Fruit fly (Drosophila melanogaster) whole organism, embryonic: ENCODE measurements around the gene CG4645.
A peak's percentile ranks its signal among the peaks of the same experiment; 100 is the strongest.

Source experiments
- Antp ChIP-seq: fragments of 200-800 bp; sonication (Bioruptor generic); optimal IDR thresholded peaks from 3 replicates; lab custom pipeline; 2016; ENCODE audit warnings: missing biosample characterization, missing genetic modification characterization
- Bteb2 ChIP-seq: fragments of 200-800 bp; sonication (Bioruptor generic); optimal IDR thresholded peaks from 2 replicates; lab custom pipeline; 2016; ENCODE audit warnings: missing biosample characterization, missing genetic modification characterization
- CG11560 ChIP-seq: fragments of 200-800 bp; sonication (Bioruptor generic); IDR thresholded peaks from 3 replicates; pipeline ENCODE4 v1.3.6; 2022; ENCODE audit warnings: missing biosample characterization, missing genetic modification characterization
- CG12104 ChIP-seq: fragments of 200-800 bp; sonication (Bioruptor generic); optimal IDR thresholded peaks from 3 replicates; lab custom pipeline; 2016; ENCODE audit warnings: missing biosample characterization, missing genetic modification characterization
- CG12769 ChIP-seq: fragments of 200-800 bp; sonication (Bioruptor generic); optimal IDR thresholded peaks from 2 replicates; lab custom pipeline; 2019; ENCODE audit warnings: missing biosample characterization, mild to moderate bottlenecking, missing genetic modification characterization, moderate library complexity
- CG12942 ChIP-seq: fragments of 200-800 bp; sonication (Bioruptor generic); optimal IDR thresholded peaks from 3 replicates; lab custom pipeline; 2016; ENCODE audit warnings: missing biosample characterization, missing genetic modification characterization
- CG13287 ChIP-seq: fragments of 200-800 bp; sonication (Bioruptor generic); IDR thresholded peaks from 2 replicates; pipeline ENCODE4 v1.3.6; 2022; ENCODE audit warnings: missing biosample characterization, missing genetic modification characterization; ENCODE audit not compliant: partially characterized antibody
- CG14710 ChIP-seq: fragments of 200-800 bp; sonication (Bioruptor generic); optimal IDR thresholded peaks from 3 replicates; lab custom pipeline; 2019; ENCODE audit warnings: missing biosample characterization, mild to moderate bottlenecking, missing genetic modification characterization, moderate library complexity
- CG16863 ChIP-seq: fragments of 200-800 bp; sonication (Bioruptor generic); optimal IDR thresholded peaks from 3 replicates; lab custom pipeline; 2016; ENCODE audit warnings: missing biosample characterization, missing genetic modification characterization
- CG17186 ChIP-seq: fragments of 200-800 bp; sonication (Bioruptor generic); optimal IDR thresholded peaks from 3 replicates; lab custom pipeline; 2017; ENCODE audit warnings: missing biosample characterization, missing genetic modification reagents, missing genetic modification characterization
- CG17802 ChIP-seq: fragments of 200-800 bp; sonication (Bioruptor generic); optimal IDR thresholded peaks from 2 replicates; lab custom pipeline; 2018; ENCODE audit warnings: missing biosample characterization, mild to moderate bottlenecking, missing genetic modification characterization, moderate library complexity
- CG18011 ChIP-seq: fragments of 200-800 bp; sonication (Bioruptor generic); optimal IDR thresholded peaks from 2 replicates; lab custom pipeline; 2017; ENCODE audit warnings: missing biosample characterization, missing genetic modification characterization, mild to moderate bottlenecking, moderate library complexity, missing genotype
- CG2202 ChIP-seq: fragments of 200-800 bp; sonication (Bioruptor generic); optimal IDR thresholded peaks from 2 replicates; lab custom pipeline; 2018; ENCODE audit warnings: missing biosample characterization, mild to moderate bottlenecking, missing genetic modification characterization
- CG2678 ChIP-seq: fragments of 200-800 bp; sonication (Bioruptor generic); optimal IDR thresholded peaks from 3 replicates; lab custom pipeline; 2019; ENCODE audit warnings: missing biosample characterization, mild to moderate bottlenecking, missing genetic modification characterization, moderate library complexity
- CG30020 ChIP-seq: fragments of 200-800 bp; optimal IDR thresholded peaks from 2 replicates; lab custom pipeline; 2019; ENCODE audit warnings: missing biosample characterization, mild to moderate bottlenecking, missing genetic modification characterization, moderate library complexity
- CG34224 ChIP-seq: fragments of 200-800 bp; sonication (Bioruptor generic); IDR thresholded peaks from 3 replicates; pipeline ENCODE4 v1.3.6; 2022; ENCODE audit warnings: missing biosample characterization, missing genetic modification characterization; ENCODE audit not compliant: partially characterized antibody
- CG3838 ChIP-seq: fragments of 200-800 bp; sonication (Bioruptor generic); optimal IDR thresholded peaks from 3 replicates; lab custom pipeline; 2016; ENCODE audit warnings: missing biosample characterization, missing genetic modification characterization
- CG3995 ChIP-seq: fragments of 200-800 bp; sonication (Bioruptor generic); optimal IDR thresholded peaks from 3 replicates; lab custom pipeline; 2016; ENCODE audit warnings: missing biosample characterization, missing genetic modification characterization
- CG4360 ChIP-seq: fragments of 200-800 bp; sonication (Bioruptor generic); IDR thresholded peaks from 2 replicates; pipeline ENCODE4 v1.3.6; 2022; ENCODE audit warnings: missing biosample characterization, missing genetic modification characterization
- CG4820 ChIP-seq: fragments of 200-800 bp; sonication (Bioruptor generic); optimal IDR thresholded peaks from 3 replicates; lab custom pipeline; 2016; ENCODE audit warnings: missing biosample characterization, missing genetic modification characterization
- CG6254 ChIP-seq: fragments of 200-800 bp; sonication (Bioruptor generic); optimal IDR thresholded peaks from 3 replicates; lab custom pipeline; 2017; ENCODE audit warnings: mild to moderate bottlenecking, missing biosample characterization, missing genetic modification reagents, missing genetic modification characterization
- CG6689 ChIP-seq: fragments of 200-800 bp; sonication (Bioruptor generic); IDR thresholded peaks from 2 replicates; pipeline ENCODE4 v1.3.6; 2022; ENCODE audit warnings: missing biosample characterization, missing genetic modification characterization
- CG7745 ChIP-seq: fragments of 200-800 bp; sonication (Bioruptor generic); optimal IDR thresholded peaks from 2 replicates; lab custom pipeline; 2018; ENCODE audit warnings: missing biosample characterization, mild to moderate bottlenecking, missing genetic modification characterization, moderate library complexity
- CG7928 ChIP-seq: fragments of 200-800 bp; sonication (Bioruptor generic); optimal IDR thresholded peaks from 2 replicates; lab custom pipeline; 2017; ENCODE audit warnings: missing biosample characterization, mild to moderate bottlenecking, missing genetic modification characterization
- CG8281 ChIP-seq: fragments of 200-800 bp; sonication (Bioruptor generic); optimal IDR thresholded peaks from 2 replicates; lab custom pipeline; 2018; ENCODE audit warnings: missing biosample characterization, mild to moderate bottlenecking, missing genetic modification characterization, moderate library complexity
- CG9727 ChIP-seq: fragments of 200-800 bp; sonication (Bioruptor generic); optimal IDR thresholded peaks from 3 replicates; lab custom pipeline; 2017; ENCODE audit warnings: missing biosample characterization, mild to moderate bottlenecking, missing genetic modification characterization
- CG9932 ChIP-seq: fragments of 200-800 bp; sonication (Bioruptor generic); IDR thresholded peaks from 2 replicates; pipeline ENCODE4 v1.3.6; 2022; ENCODE audit warnings: missing biosample characterization, missing genetic modification characterization
- CTCF ChIP-seq: fragments of 200-800 bp; sonication (Bioruptor generic); optimal IDR thresholded peaks from 2 replicates; lab custom pipeline; 2017; ENCODE audit warnings: missing biosample characterization, mild to moderate bottlenecking, missing genetic modification characterization, moderate library complexity
- CkIIα-i1 ChIP-seq: fragments of 200-800 bp; sonication (Bioruptor generic); IDR thresholded peaks from 2 replicates; pipeline ENCODE4 v1.3.6; 2022; ENCODE audit warnings: missing biosample characterization, missing genetic modification characterization
- CoRest ChIP-seq: fragments of 200-800 bp; sonication (Bioruptor generic); optimal IDR thresholded peaks from 3 replicates; lab custom pipeline; 2018; ENCODE audit warnings: missing biosample characterization, mild to moderate bottlenecking, missing genetic modification characterization, moderate library complexity
- Dbx ChIP-seq: fragments of 200-800 bp; sonication (Bioruptor generic); IDR thresholded peaks from 3 replicates; pipeline ENCODE4 v1.3.6; 2022; ENCODE audit warnings: missing biosample characterization, missing genetic modification characterization
- Drgx ChIP-seq: fragments of 200-800 bp; sonication (Bioruptor generic); IDR thresholded peaks from 2 replicates; pipeline ENCODE4 v1.3.6; 2022; ENCODE audit warnings: missing biosample characterization, missing genetic modification characterization
- H15 ChIP-seq: fragments of 200-800 bp; sonication (Bioruptor generic); IDR thresholded peaks from 3 replicates; pipeline ENCODE4 v1.3.6; 2022; ENCODE audit warnings: missing biosample characterization, missing genetic modification characterization
- Ptx1 ChIP-seq: fragments of 200-800 bp; sonication (Bioruptor generic); IDR thresholded peaks from 2 replicates; pipeline ENCODE4 v1.3.6; 2022; ENCODE audit warnings: missing biosample characterization, missing genetic modification characterization
- Ssrp ChIP-seq: fragments of 200-800 bp; sonication (Bioruptor generic); optimal IDR thresholded peaks from 2 replicates; lab custom pipeline; 2018; ENCODE audit warnings: missing biosample characterization, mild to moderate bottlenecking, missing genetic modification characterization, moderate library complexity
- Taf1 ChIP-seq: fragments of 200-800 bp; sonication (Bioruptor generic); IDR thresholded peaks from 2 replicates; pipeline ENCODE4 v1.3.6; 2022; ENCODE audit warnings: missing biosample characterization, missing genetic modification characterization
- bcd ChIP-seq: fragments of 200-800 bp; sonication (Bioruptor generic); optimal IDR thresholded peaks from 2 replicates; lab custom pipeline; 2017; ENCODE audit warnings: missing biosample characterization, mild to moderate bottlenecking, missing genetic modification characterization
- cas ChIP-seq: fragments of 200-800 bp; sonication (Bioruptor generic); IDR thresholded peaks from 2 replicates; pipeline ENCODE4 v1.3.6; 2022; ENCODE audit warnings: missing biosample characterization, missing genetic modification characterization
- cwo ChIP-seq: fragments of 200-800 bp; sonication (Bioruptor generic); optimal IDR thresholded peaks from 3 replicates; lab custom pipeline; 2017; ENCODE audit warnings: missing biosample characterization, missing genetic modification characterization, mild to moderate bottlenecking, moderate library complexity, missing genetic modification reagents
- danr ChIP-seq: fragments of 200-800 bp; sonication (Bioruptor generic); IDR thresholded peaks from 2 replicates; pipeline ENCODE4 v1.3.6; 2022; ENCODE audit warnings: missing biosample characterization, missing genetic modification characterization
- fd3F ChIP-seq: fragments of 200-800 bp; sonication (Bioruptor generic); optimal IDR thresholded peaks from 2 replicates; lab custom pipeline; 2018; ENCODE audit warnings: missing biosample characterization, mild to moderate bottlenecking, missing genetic modification characterization, moderate library complexity
- her ChIP-seq: fragments of 200-800 bp; sonication (Bioruptor generic); optimal IDR thresholded peaks from 2 replicates; lab custom pipeline; 2016; ENCODE audit warnings: missing biosample characterization, missing genetic modification characterization
- nerfin-2 ChIP-seq: fragments of 200-800 bp; sonication (Bioruptor generic); IDR thresholded peaks from 2 replicates; pipeline ENCODE4 v1.3.6; 2022; ENCODE audit warnings: missing biosample characterization, missing genetic modification characterization; ENCODE audit not compliant: partially characterized antibody
- otp ChIP-seq: fragments of 200-800 bp; sonication (Bioruptor generic); IDR thresholded peaks from 3 replicates; pipeline ENCODE4, ENCODE4 v1.3.6; 2022; ENCODE audit warnings: missing biosample characterization, missing genetic modification characterization
- pfk ChIP-seq: fragments of 200-800 bp; sonication (Bioruptor generic); optimal IDR thresholded peaks from 2 replicates; lab custom pipeline; 2018; ENCODE audit warnings: missing biosample characterization, mild to moderate bottlenecking, missing genetic modification characterization, moderate library complexity
- scrt ChIP-seq: fragments of 200-800 bp; sonication (Bioruptor generic); optimal IDR thresholded peaks from 2 replicates; lab custom pipeline; 2018; ENCODE audit warnings: missing biosample characterization, mild to moderate bottlenecking, missing genetic modification characterization, moderate library complexity
- slou ChIP-seq: fragments of 200-800 bp; sonication (Bioruptor generic); optimal IDR thresholded peaks from 3 replicates; lab custom pipeline; 2016; ENCODE audit warnings: missing biosample characterization, missing genetic modification characterization
- so ChIP-seq: fragments of 200-800 bp; sonication (Bioruptor generic); IDR thresholded peaks from 3 replicates; pipeline ENCODE4 v1.3.6; 2022; ENCODE audit warnings: missing biosample characterization, missing genetic modification characterization
- sr ChIP-seq: fragments of 200-800 bp; sonication (Bioruptor generic); IDR thresholded peaks from 3 replicates; pipeline ENCODE4 v1.3.6; 2022; ENCODE audit warnings: missing biosample characterization, missing genetic modification characterization
- toy ChIP-seq: fragments of 200-800 bp; sonication (Bioruptor generic); IDR thresholded peaks from 2 replicates; pipeline ENCODE4 v1.3.6; 2022; ENCODE audit warnings: missing biosample characterization, missing genetic modification characterization
- yki ChIP-seq: fragments of >200 bp; optimal IDR thresholded peaks from 3 replicates; lab custom pipeline; 2018

The CG4645 gene

DNA sequence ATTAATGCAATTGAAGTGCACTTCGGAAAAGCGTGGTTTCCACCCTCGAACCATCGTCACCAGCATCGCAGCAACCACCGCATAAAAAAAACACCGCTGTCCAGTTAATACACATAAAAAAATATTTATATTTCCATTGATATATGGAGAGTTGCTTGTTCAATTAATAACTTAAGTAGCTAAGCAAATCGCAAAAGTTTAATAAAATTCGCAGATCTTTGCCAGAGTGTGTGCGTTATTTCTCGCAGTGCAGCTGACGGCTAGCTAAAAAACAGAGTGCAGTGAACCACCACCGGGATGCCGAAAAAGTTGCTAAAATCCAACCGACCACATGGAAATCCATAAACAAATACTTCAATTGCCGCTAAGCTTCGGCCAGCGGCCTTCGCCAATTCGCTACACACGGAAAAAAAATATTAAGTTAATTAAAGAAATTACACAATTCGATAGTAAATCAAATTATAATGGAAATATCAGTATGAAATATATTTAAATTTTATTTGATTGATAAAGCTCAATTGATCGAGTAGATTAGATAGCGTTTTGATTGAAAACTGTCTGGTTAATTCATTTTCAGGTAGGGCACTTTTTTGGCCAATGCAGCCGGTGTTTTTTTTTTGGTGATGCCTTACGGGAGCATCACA is 13.6 kb downstream of the CG4645 start (continued):
- TF ChIP-seq H15 (GFP tag; lab: Robert Waterston, UW), result 0 out of 3 replicates have a peak, but pooled peaks have one; percentile 7
- no peak for TF ChIP-seq Drgx (GFP tag; lab: Robert Waterston, UW)
- peak; percentile 16 for TF ChIP-seq CG4820 (GFP tag; lab: Kevin White, UChicago)
- no peak for TF ChIP-seq pfk (GFP tag; lab: Kevin White, UChicago)
- no peak for TF ChIP-seq cas (GFP tag; lab: Robert Waterston, UW)
- no peak for TF ChIP-seq CG12104 (GFP tag; lab: Kevin White, UChicago)
- TF ChIP-seq CG4360, result no peak
- TF ChIP-seq so (GFP tag; lab: Robert Waterston, UW), result no peak
- TF ChIP-seq CG2678 (tag; lab: Kevin White, UChicago), result peak; percentile 52
- no peak for TF ChIP-seq CG17802 (tag; lab: Kevin White, UChicago)
- TF ChIP-seq CG30020 (tag; lab: Kevin White, UChicago), result no peak
- TF ChIP-seq CG11560 (tag; lab: Robert Waterston, UW), result no peak
- TF ChIP-seq CG16863, result no peak
- TF ChIP-seq otp (GFP tag; lab: Robert Waterston, UW), result peak; percentile 36; the same call in 1 of the 3 replicates
- TF ChIP-seq CG17186 (GFP tag; lab: Kevin White, UChicago), result no peak
- no peak for TF ChIP-seq CG6254 (GFP tag; lab: Kevin White, UChicago)
- no peak for TF ChIP-seq yki
- TF ChIP-seq CG12769 (tag; lab: Kevin White, UChicago), result no peak
- no peak for TF ChIP-seq CTCF (GFP tag; lab: Kevin White, UChicago)
- no peak for TF ChIP-seq scrt (GFP tag; lab: Kevin White, UChicago)
- TF ChIP-seq CG18011 (GFP tag; lab: Kevin White, UChicago), result no peak
- no peak for TF ChIP-seq fd3F (GFP tag; lab: Kevin White, UChicago)
- no peak for TF ChIP-seq Bteb2 (GFP tag; lab: Kevin White, UChicago)
- no peak for TF ChIP-seq her (GFP tag; lab: Kevin White, UChicago)
- no peak for TF ChIP-seq sr (GFP tag; lab: Robert Waterston, UW)
- TF ChIP-seq CG3838 (GFP tag; lab: Kevin White, UChicago), result no peak
- no peak for TF ChIP-seq CG8281 (tag; lab: Kevin White, UChicago)
- no peak for TF ChIP-seq nerfin-2
- TF ChIP-seq CG34224, result no peak
- no peak for TF ChIP-seq danr (GFP tag; lab: Robert Waterston, UW)
- TF ChIP-seq Dbx (GFP tag; lab: Robert Waterston, UW), result no peak
- no peak for TF ChIP-seq Antp (GFP tag; lab: Kevin White, UChicago)
- TF ChIP-seq CG13287 (GFP tag; lab: Robert Waterston, UW), result no peak
- TF ChIP-seq CG9932 (GFP tag; lab: Robert Waterston, UW), result no peak
- no peak for TF ChIP-seq CG2202 (tag; lab: Kevin White, UChicago)
- no peak for TF ChIP-seq slou
- peak; percentile 34 for TF ChIP-seq Ssrp (tag; lab: Kevin White, UChicago)
- no peak for TF ChIP-seq CkIIα-i1 (GFP tag; lab: Robert Waterston, UW)
- TF ChIP-seq CG3995 (GFP tag; lab: Kevin White, UChicago), result no peak
- no peak for TF ChIP-seq CG7745 (tag; lab: Kevin White, UChicago)
- TF ChIP-seq Ptx1 (GFP tag; lab: Robert Waterston, UW), result 0 out of 2 replicates have a peak, but pooled peaks have one; percentile 28
- TF ChIP-seq CG9727, result peak; percentile 5
- 0 out of 2 replicates have a peak, but pooled peaks have one; percentile 39 for TF ChIP-seq CG6689 (GFP tag; lab: Robert Waterston, UW)
- TF ChIP-seq toy, result no peak
- TF ChIP-seq Taf1 (GFP tag; lab: Robert Waterston, UW), result no peak
- TF ChIP-seq cwo (GFP tag; lab: Kevin White, UChicago), result no peak
- no peak for TF ChIP-seq CG7928 (GFP tag; lab: Kevin White, UChicago)
- peak; percentile 35 for TF ChIP-seq CG14710 (tag; lab: Kevin White, UChicago)
- no peak for TF ChIP-seq CG12942 (GFP tag; lab: Kevin White, UChicago)
- TF ChIP-seq bcd (GFP tag; lab: Kevin White, UChicago), result peak; percentile 22
- peak; percentile 36 for TF ChIP-seq CoRest (tag; lab: Kevin White, UChicago)
